Worm (Caenorhabditis elegans) whole organism, late embryonic: ENCODE measurements around the gene pipp-4P.

Experiments
- ama-1 ChIP-seq: fragments of 150-350 bp; optimal IDR thresholded peaks from 2 replicates; lab custom pipeline; 2014
- ceh-31 ChIP-seq: sonication (generic microtip); optimal IDR thresholded peaks from 2 replicates; lab custom pipeline; 2016; ENCODE audit warnings: missing genetic modification characterization, missing compliant biosample characterization
- ceh-34 ChIP-seq: sonication (generic microtip); optimal IDR thresholded peaks from 2 replicates; lab custom pipeline; 2016; ENCODE audit warnings: mild to moderate bottlenecking, missing genetic modification characterization, missing compliant biosample characterization
- dve-1 ChIP-seq: sonication (generic microtip); optimal IDR thresholded peaks from 2 replicates; lab custom pipeline; 2017; ENCODE audit warnings: antibody characterized with exemption, mild to moderate bottlenecking, missing genetic modification characterization, missing compliant biosample characterization
- elt-4 ChIP-seq: sonication (generic microtip); optimal IDR thresholded peaks from 2 replicates; lab custom pipeline; 2016; ENCODE audit warnings: missing genetic modification characterization, missing compliant biosample characterization
- eyg-1 ChIP-seq: sonication (generic microtip); optimal IDR thresholded peaks from 2 replicates; lab custom pipeline; 2016; ENCODE audit warnings: missing genotype, missing genetic modification characterization, missing compliant biosample characterization
- fkh-10 ChIP-seq: fragments of 150-350 bp; optimal IDR thresholded peaks from 2 replicates; lab custom pipeline; 2014; ENCODE audit warnings: missing biosample characterization, missing genetic modification reagents, missing genetic modification characterization
- gmeb-2 ChIP-seq: sonication (generic microtip); optimal IDR thresholded peaks from 2 replicates; lab custom pipeline; 2016; ENCODE audit warnings: missing genetic modification characterization, inconsistent platforms, missing compliant biosample characterization
- hlh-8 ChIP-seq: sonication (generic microtip); optimal IDR thresholded peaks from 2 replicates; lab custom pipeline; 2016; ENCODE audit warnings: missing genotype, missing genetic modification characterization, missing compliant biosample characterization
- pag-3 ChIP-seq: sonication (generic microtip); optimal IDR thresholded peaks from 2 replicates; lab custom pipeline; 2016; ENCODE audit warnings: missing compliant biosample characterization, missing genetic modification characterization, borderline replicate concordance
- rnt-1 ChIP-seq: sonication (generic microtip); optimal IDR thresholded peaks from 2 replicates; lab custom pipeline; 2016; ENCODE audit warnings: missing genetic modification characterization, missing compliant biosample characterization
- sox-2 ChIP-seq: fragments of 200-800 bp; sonication (Bioruptor generic); IDR thresholded peaks from 2 replicates; pipeline ENCODE4 v1.3.6; 2022; ENCODE audit warnings: missing genetic modification reagents, missing genetic modification characterization, missing compliant biosample characterization
- unc-86 ChIP-seq: sonication (generic microtip); optimal IDR thresholded peaks from 2 replicates; lab custom pipeline; 2016; ENCODE audit warnings: missing genetic modification characterization, missing compliant biosample characterization

ce11 chrIII:2816205-2816923 is 2.7 kb upstream of the pipp-4P start:
- TF ChIP-seq hlh-8 (tag; lab: Kevin White, UChicago) (no peak), pag-3 (tag; lab: Kevin White, UChicago) (no peak), ceh-31 (tag; lab: Kevin White, UChicago) (no peak), ama-1 (lab: Kevin White, UChicago) (no peak), dve-1 (tag; lab: Kevin White, UChicago) (no peak), rnt-1 (tag; lab: Kevin White, UChicago) (no peak), ceh-34 (no peak), sox-2 (GFP tag; lab: Robert Waterston, UW) (no peak), eyg-1 (tag; lab: Kevin White, UChicago) (no peak), fkh-10 (GFP tag; lab: Kevin White, UChicago) (no peak), unc-86 (tag; lab: Kevin White, UChicago) (no peak), gmeb-2 (tag; lab: Kevin White, UChicago) (no peak), elt-4 (no peak)
